Fruit fly (Drosophila melanogaster): ENCODE data around the gene Dhc98D.

Gene Dhc98D

dm6 chr3R:28555793-28556192 is 69.0 kb downstream of the Dhc98D start:
- TF ChIP-seq jim (GFP tag; optimal IDR thresholded peaks at IDR 0.05) (no peak), Hr78 (GFP tag; optimal IDR thresholded peaks at IDR 0.05) (no peak), brk (GFP tag; optimal IDR thresholded peaks at IDR 0.05) (no peak), tai (GFP tag; optimal IDR thresholded peaks at IDR 0.05) (no peak), Sp1 (GFP tag; optimal IDR thresholded peaks at IDR 0.05) (no peak), psq (GFP tag; optimal IDR thresholded peaks at IDR 0.05) (no peak), dl (GFP tag; optimal IDR thresholded peaks at IDR 0.05; ENCODE audit: insufficient read depth in 1 of 2, partially characterized antibody in 2 of 2) (no peak), GATAd (GFP tag; optimal IDR thresholded peaks at IDR 0.05) (no peak), N (GFP tag; optimal IDR thresholded peaks at IDR 0.05) (no peak), fru (GFP tag; optimal IDR thresholded peaks at IDR 0.05) (no peak), br (GFP tag; optimal IDR thresholded peaks at IDR 0.05) (no peak), ey (GFP tag; optimal IDR thresholded peaks at IDR 0.05) (no peak), Hnf4 (GFP tag; optimal IDR thresholded peaks at IDR 0.05) (no peak)

dm6 chr3R:28556385-28556784 is 69.6 kb downstream of the Dhc98D start:
- TF ChIP-seq HLH106 (tag; optimal IDR thresholded peaks at IDR 0.05), result no peak
- no peak for TF ChIP-seq brk (GFP tag; optimal IDR thresholded peaks at IDR 0.05)
- no peak for TF ChIP-seq Dif (GFP tag; optimal IDR thresholded peaks at IDR 0.05; ENCODE audit: partially characterized antibody)
- no peak for TF ChIP-seq Vsx2 (GFP tag; optimal IDR thresholded peaks at IDR 0.05; ENCODE audit: partially characterized antibody)
- no peak for TF ChIP-seq jim (GFP tag; optimal IDR thresholded peaks at IDR 0.05)

- TF ChIP-seq h (GFP tag; optimal IDR thresholded peaks at IDR 0.05) (peak; percentile 39), GATAd (GFP tag; optimal IDR thresholded peaks at IDR 0.05) (no peak), Rel (GFP tag; optimal IDR thresholded peaks at IDR 0.05) (no peak), Rel (tag; optimal IDR thresholded peaks at IDR 0.05) (no peak), rgr (GFP tag; optimal IDR thresholded peaks at IDR 0.05) (no peak), Abd-B (GFP tag; optimal IDR thresholded peaks at IDR 0.05) (no peak), Vsx2 (GFP tag; optimal IDR thresholded peaks at IDR 0.05; ENCODE audit: partially characterized antibody) (no peak), Myc (optimal IDR thresholded peaks at IDR 0.05) (no peak), Hnf4 (GFP tag; optimal IDR thresholded peaks at IDR 0.05) (peak; percentile 3), br (GFP tag; optimal IDR thresholded peaks at IDR 0.05) (peak; percentile 15), CrebA (GFP tag; optimal IDR thresholded peaks at IDR 0.05; ENCODE audit: borderline replicate concordance) (no peak), OdsH (GFP tag; optimal IDR thresholded peaks at IDR 0.05) (peak; percentile 37)
Measured at dm6 chr3R:28558801-28559200, 72.0 kb downstream of the Dhc98D start.

dm6 chr3R:28561320-28561831 is 74.6 kb downstream of the Dhc98D start:
- TF ChIP-seq Dfd (GFP tag; optimal IDR thresholded peaks at IDR 0.05), result no peak
- TF ChIP-seq rgr (GFP tag; optimal IDR thresholded peaks at IDR 0.05), result no peak

dm6 chr3R:28562654-28563198 is 76.0 kb downstream of the Dhc98D start:
- TF ChIP-seq Hr83 (GFP tag; optimal IDR thresholded peaks at IDR 0.05; ENCODE audit: poor library complexity, severe bottlenecking) (no peak), fru (GFP tag; optimal IDR thresholded peaks at IDR 0.05) (no peak), dmrt93B (GFP tag; optimal IDR thresholded peaks at IDR 0.05) (no peak), dsf (GFP tag; optimal IDR thresholded peaks at IDR 0.05; ENCODE audit: borderline replicate concordance) (no peak), Jra (GFP tag; optimal IDR thresholded peaks at IDR 0.05) (no peak)

- no peak for TF ChIP-seq brk (GFP tag; optimal IDR thresholded peaks at IDR 0.05)
- no peak for TF ChIP-seq lola (GFP tag; optimal IDR thresholded peaks at IDR 0.05)
- TF ChIP-seq Myc (optimal IDR thresholded peaks at IDR 0.05), result no peak
- TF ChIP-seq dmrt93B (GFP tag; optimal IDR thresholded peaks at IDR 0.05), result no peak
- no peak for TF ChIP-seq Mio (GFP tag; optimal IDR thresholded peaks at IDR 0.05)
- no peak for TF ChIP-seq GATAd (GFP tag; optimal IDR thresholded peaks at IDR 0.05)
- no peak for TF ChIP-seq h (GFP tag; optimal IDR thresholded peaks at IDR 0.05)
- no peak for TF ChIP-seq ey (GFP tag; optimal IDR thresholded peaks at IDR 0.05)
- TF ChIP-seq Dfd (GFP tag; optimal IDR thresholded peaks at IDR 0.05), result no peak
- no peak for TF ChIP-seq CG32264 (GFP tag; optimal IDR thresholded peaks at IDR 0.05)
- no peak for TF ChIP-seq Abd-B (GFP tag; optimal IDR thresholded peaks at IDR 0.05)
Measured at dm6 chr3R:28563531-28563930, 76.8 kb downstream of the Dhc98D start.
